Fruit fly (Drosophila melanogaster) whole organism, embryonic: Measurements from ENCODE around the gene Zip88E.

Source experiments
- Atf3 ChIP-seq: fragments of 200-800 bp; sonication (Bioruptor generic); optimal IDR thresholded peaks from 3 replicates; lab custom pipeline; 2016; ENCODE audit warnings: missing biosample characterization, missing genetic modification characterization
- Bgb ChIP-seq: fragments of 200-800 bp; sonication (Bioruptor generic); IDR thresholded peaks from 2 replicates; pipeline ENCODE4 v1.3.6; 2022; ENCODE audit warnings: missing biosample characterization, missing genetic modification characterization; ENCODE audit not compliant: partially characterized antibody
- Blimp-1 ChIP-seq: fragments of 200-800 bp; sonication (Bioruptor generic); optimal IDR thresholded peaks from 3 replicates; lab custom pipeline; 2018; ENCODE audit warnings: missing biosample characterization, missing genetic modification characterization, mild to moderate bottlenecking, moderate library complexity, missing genetic modification reagents
- Bteb2 ChIP-seq: fragments of 200-800 bp; sonication (Bioruptor generic); optimal IDR thresholded peaks from 2 replicates; lab custom pipeline; 2016; ENCODE audit warnings: missing biosample characterization, missing genetic modification characterization
- CG10654 ChIP-seq: fragments of 200-800 bp; sonication (Bioruptor generic); optimal IDR thresholded peaks from 2 replicates; lab custom pipeline; 2016; ENCODE audit warnings: missing biosample characterization, missing genetic modification characterization
- CG11398 ChIP-seq: fragments of 200-800 bp; sonication (Bioruptor generic); optimal IDR thresholded peaks from 2 replicates; lab custom pipeline; 2016; ENCODE audit warnings: missing biosample characterization, missing genetic modification characterization
- CG12071 ChIP-seq: fragments of 200-800 bp; sonication (Bioruptor generic); optimal IDR thresholded peaks from 3 replicates; lab custom pipeline; 2018; ENCODE audit warnings: missing biosample characterization, mild to moderate bottlenecking, missing genetic modification characterization
- CG12155 ChIP-seq: fragments of 200-800 bp; sonication (Bioruptor generic); optimal IDR thresholded peaks from 3 replicates; lab custom pipeline; 2016; ENCODE audit warnings: missing biosample characterization, missing genetic modification characterization
- CG12659 ChIP-seq: fragments of 200-800 bp; sonication (Bioruptor generic); optimal IDR thresholded peaks from 3 replicates; lab custom pipeline; 2017; ENCODE audit warnings: mild to moderate bottlenecking, missing biosample characterization, missing genetic modification reagents, missing genetic modification characterization
- CG13775 ChIP-seq: fragments of 200-800 bp; sonication (Bioruptor generic); optimal IDR thresholded peaks from 3 replicates; lab custom pipeline; 2017; ENCODE audit warnings: missing biosample characterization, mild to moderate bottlenecking, missing genetic modification characterization
- CG14860 ChIP-seq: fragments of 200-800 bp; sonication (Bioruptor generic); IDR thresholded peaks from 3 replicates; pipeline ENCODE4 v1.3.6; 2022; ENCODE audit warnings: missing biosample characterization, missing genetic modification characterization; ENCODE audit not compliant: partially characterized antibody
- CG1529 ChIP-seq: fragments of 200-800 bp; sonication (Bioruptor generic); optimal IDR thresholded peaks from 3 replicates; lab custom pipeline; 2018; ENCODE audit warnings: missing biosample characterization, missing genetic modification characterization
- CG16813 ChIP-seq: fragments of 200-800 bp; sonication (Bioruptor generic); IDR thresholded peaks from 3 replicates; pipeline ENCODE4 v1.3.6; 2022; ENCODE audit warnings: missing biosample characterization, missing genetic modification characterization; ENCODE audit not compliant: partially characterized antibody
- CG2678 ChIP-seq: fragments of 200-800 bp; sonication (Bioruptor generic); optimal IDR thresholded peaks from 3 replicates; lab custom pipeline; 2019; ENCODE audit warnings: missing biosample characterization, mild to moderate bottlenecking, missing genetic modification characterization, moderate library complexity
- CG33213 ChIP-seq: fragments of 200-800 bp; sonication (Bioruptor generic); optimal IDR thresholded peaks from 3 replicates; lab custom pipeline; 2016; ENCODE audit warnings: missing biosample characterization, missing genetic modification characterization
- CG33557 ChIP-seq: fragments of 200-800 bp; sonication (Bioruptor generic); optimal IDR thresholded peaks from 2 replicates; lab custom pipeline; 2019; ENCODE audit warnings: missing biosample characterization, mild to moderate bottlenecking, missing genetic modification characterization, moderate library complexity
- CG4424 ChIP-seq: fragments of 200-800 bp; sonication (Bioruptor generic); optimal IDR thresholded peaks from 3 replicates; lab custom pipeline; 2016; ENCODE audit warnings: missing biosample characterization, missing genetic modification characterization
- CG6854 ChIP-seq: fragments of 200-800 bp; sonication (Bioruptor generic); optimal IDR thresholded peaks from 3 replicates; lab custom pipeline; 2017; ENCODE audit warnings: missing biosample characterization, mild to moderate bottlenecking, missing genetic modification characterization
- CG7928 ChIP-seq: fragments of 200-800 bp; sonication (Bioruptor generic); optimal IDR thresholded peaks from 2 replicates; lab custom pipeline; 2017; ENCODE audit warnings: missing biosample characterization, mild to moderate bottlenecking, missing genetic modification characterization
- CG8290 ChIP-seq, 3 experiments: fragments of 200-800 bp; sonication (Bioruptor generic); optimal IDR thresholded peaks; 2 replicates each; lab custom pipeline; 2016 to 2019; ENCODE audit warnings: missing biosample characterization in 3 of 3, missing genetic modification characterization in 3 of 3, mild to moderate bottlenecking in 2 of 3, moderate library complexity in 1 of 3
- CG9437 ChIP-seq: fragments of 200-800 bp; sonication (Bioruptor generic); optimal IDR thresholded peaks from 2 replicates; lab custom pipeline; 2018; ENCODE audit warnings: missing biosample characterization, mild to moderate bottlenecking, missing genetic modification characterization
- CoRest ChIP-seq: fragments of 200-800 bp; sonication (Bioruptor generic); optimal IDR thresholded peaks from 3 replicates; lab custom pipeline; 2018; ENCODE audit warnings: missing biosample characterization, mild to moderate bottlenecking, missing genetic modification characterization, moderate library complexity
- D19B ChIP-seq: fragments of 200-800 bp; sonication (Bioruptor generic); optimal IDR thresholded peaks from 2 replicates; lab custom pipeline; 2017; ENCODE audit warnings: missing biosample characterization, mild to moderate bottlenecking, missing genetic modification characterization
- Dad ChIP-seq: fragments of 200-800 bp; sonication (Bioruptor generic); optimal IDR thresholded peaks from 3 replicates; lab custom pipeline; 2016; ENCODE audit warnings: missing biosample characterization, missing genetic modification characterization
- Deaf1 ChIP-seq: fragments of 200-800 bp; optimal IDR thresholded peaks from 3 replicates; lab custom pipeline; 2019; ENCODE audit warnings: missing biosample characterization, mild to moderate bottlenecking, missing genetic modification characterization, moderate library complexity
- Dek ChIP-seq: fragments of 200-800 bp; sonication (Bioruptor generic); optimal IDR thresholded peaks from 3 replicates; lab custom pipeline; 2019; ENCODE audit warnings: missing biosample characterization, mild to moderate bottlenecking, missing genetic modification characterization, moderate library complexity
- Fer3 ChIP-seq: fragments of 200-800 bp; sonication (Bioruptor generic); optimal IDR thresholded peaks from 2 replicates; lab custom pipeline; 2018; ENCODE audit warnings: missing biosample characterization, mild to moderate bottlenecking, missing genetic modification characterization, moderate library complexity
- H15 ChIP-seq: fragments of 200-800 bp; sonication (Bioruptor generic); IDR thresholded peaks from 3 replicates; pipeline ENCODE4 v1.3.6; 2022; ENCODE audit warnings: missing biosample characterization, missing genetic modification characterization
- Jarid2 ChIP-seq: fragments of 200-800 bp; sonication (Bioruptor generic); optimal IDR thresholded peaks from 3 replicates; lab custom pipeline; 2017; ENCODE audit warnings: mild to moderate bottlenecking, missing biosample characterization, missing genetic modification reagents, missing genetic modification characterization
- Mes4 ChIP-seq: fragments of 200-800 bp; sonication (Bioruptor generic); optimal IDR thresholded peaks from 2 replicates; lab custom pipeline; 2016; ENCODE audit warnings: missing biosample characterization, missing genetic modification characterization
- Scr ChIP-seq: fragments of 200-800 bp; sonication (Bioruptor generic); IDR thresholded peaks from 2 replicates; pipeline ENCODE4 v1.3.6; 2022; ENCODE audit warnings: missing biosample characterization, missing genetic modification characterization; ENCODE audit not compliant: partially characterized antibody
- Sin3A ChIP-seq: fragments of >200 bp; optimal IDR thresholded peaks from 2 replicates; lab custom pipeline; 2018
- Sox102F ChIP-seq: fragments of 200-800 bp; sonication (Bioruptor generic); optimal IDR thresholded peaks from 2 replicates; lab custom pipeline; 2018; ENCODE audit warnings: missing biosample characterization, mild to moderate bottlenecking, missing genetic modification characterization, moderate library complexity
- cas ChIP-seq: fragments of 200-800 bp; sonication (Bioruptor generic); IDR thresholded peaks from 2 replicates; pipeline ENCODE4 v1.3.6; 2022; ENCODE audit warnings: missing biosample characterization, missing genetic modification characterization
- corto ChIP-seq: fragments of 200-800 bp; sonication (Bioruptor generic); optimal IDR thresholded peaks from 2 replicates; lab custom pipeline; 2016; ENCODE audit warnings: missing biosample characterization, mild to moderate bottlenecking, missing genetic modification characterization, moderate library complexity
- gem ChIP-seq: fragments of 200-800 bp; sonication (Bioruptor generic); optimal IDR thresholded peaks from 2 replicates; lab custom pipeline; 2019; ENCODE audit warnings: missing biosample characterization, mild to moderate bottlenecking, missing genetic modification characterization, moderate library complexity
- gt ChIP-seq: fragments of 200-800 bp; sonication (Bioruptor generic); IDR thresholded peaks from 2 replicates; pipeline ENCODE4 v1.3.6; 2022; ENCODE audit warnings: missing biosample characterization, missing genetic modification characterization
- kah ChIP-seq: fragments of 200-800 bp; sonication (Bioruptor generic); optimal IDR thresholded peaks from 2 replicates; lab custom pipeline; 2018; ENCODE audit warnings: missing biosample characterization, mild to moderate bottlenecking, missing genetic modification characterization
- klu ChIP-seq: fragments of 200-800 bp; sonication (Bioruptor generic); IDR thresholded peaks from 2 replicates; pipeline ENCODE4 v1.3.6; 2022; ENCODE audit warnings: missing biosample characterization, missing genetic modification characterization
- kni ChIP-seq: fragments of 200-800 bp; sonication (Bioruptor generic); optimal IDR thresholded peaks from 3 replicates; lab custom pipeline; 2017; ENCODE audit warnings: mild to moderate bottlenecking, missing biosample characterization, missing genetic modification reagents, missing genetic modification characterization
- knrl ChIP-seq: fragments of 200-800 bp; sonication (Bioruptor generic); IDR thresholded peaks from 3 replicates; pipeline ENCODE4 v1.3.6; 2022; ENCODE audit warnings: missing biosample characterization, missing genetic modification characterization; ENCODE audit not compliant: partially characterized antibody
- nerfin-1 ChIP-seq: fragments of 200-800 bp; sonication (Bioruptor generic); optimal IDR thresholded peaks from 3 replicates; lab custom pipeline; 2019; ENCODE audit warnings: missing biosample characterization, mild to moderate bottlenecking, missing genetic modification characterization, moderate library complexity
- nom ChIP-seq: fragments of 200-800 bp; sonication (Bioruptor generic); optimal IDR thresholded peaks from 2 replicates; lab custom pipeline; 2017; ENCODE audit warnings: missing biosample characterization, missing genetic modification characterization, mild to moderate bottlenecking, moderate library complexity, missing genetic modification reagents
- pnt ChIP-seq: fragments of 200-800 bp; sonication (Bioruptor generic); optimal IDR thresholded peaks from 3 replicates; lab custom pipeline; 2016; ENCODE audit warnings: missing biosample characterization, missing genetic modification characterization
- scrt ChIP-seq: fragments of 200-800 bp; sonication (Bioruptor generic); optimal IDR thresholded peaks from 2 replicates; lab custom pipeline; 2018; ENCODE audit warnings: missing biosample characterization, mild to moderate bottlenecking, missing genetic modification characterization, moderate library complexity
- tin ChIP-seq: fragments of 200-800 bp; sonication (Bioruptor generic); optimal IDR thresholded peaks from 3 replicates; lab custom pipeline; 2016; ENCODE audit warnings: missing biosample characterization, missing genetic modification characterization
- usp ChIP-seq: fragments of >200 bp; optimal IDR thresholded peaks from 2 replicates; lab custom pipeline; 2017; ENCODE audit warnings: missing biosample characterization, missing genetic modification characterization
- vfl ChIP-seq: fragments of 200-800 bp; sonication (Bioruptor generic); optimal IDR thresholded peaks from 2 replicates; lab custom pipeline; 2016; ENCODE audit warnings: missing biosample characterization, missing genetic modification characterization

Gene Zip88E

DNA sequence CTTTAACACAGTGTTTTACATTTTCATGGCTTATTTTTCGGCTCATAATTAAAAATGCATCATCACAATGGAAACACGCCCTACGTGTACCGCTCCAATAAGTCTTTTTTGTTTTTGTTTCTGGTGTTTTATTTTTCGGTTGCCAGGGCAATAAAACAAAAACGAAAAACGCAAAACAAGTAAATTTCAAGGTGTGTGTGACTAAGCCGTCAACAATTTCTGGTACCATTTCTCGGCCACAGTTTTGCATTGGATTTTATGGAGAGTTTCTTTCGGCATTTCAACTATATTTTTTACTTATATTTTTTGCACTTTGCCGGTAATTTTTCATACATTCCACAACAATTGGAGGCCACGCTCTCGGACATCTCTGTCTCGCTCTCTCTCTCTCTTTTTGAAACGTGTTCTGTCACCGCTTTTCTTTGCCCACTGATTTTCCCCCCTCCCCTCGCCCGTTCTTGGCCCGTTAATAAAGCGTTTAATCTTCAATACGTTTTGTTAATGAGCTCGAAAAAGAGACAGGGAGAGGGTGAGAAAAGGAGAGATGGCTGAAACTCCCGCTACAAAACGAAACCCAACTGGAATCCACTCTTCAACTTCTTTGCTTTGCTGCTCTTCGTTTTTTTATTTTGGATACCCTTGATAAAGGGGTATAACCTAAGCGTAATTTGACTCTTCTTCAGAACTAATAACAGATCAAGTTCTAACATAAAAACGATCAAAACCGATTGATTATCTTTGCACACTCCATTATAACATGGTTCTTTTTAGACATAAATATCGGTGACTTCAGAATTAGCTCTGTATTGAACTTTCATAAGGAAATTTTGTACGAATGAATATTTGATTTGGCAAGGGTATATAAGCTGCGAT is 24.8 kb downstream of the Zip88E start (continued):
- TF ChIP-seq CG13775 (GFP tag; lab: Kevin White, UChicago) (no peak), CG12071 (GFP tag; lab: Kevin White, UChicago) (no peak), scrt (GFP tag; lab: Kevin White, UChicago) (no peak), kah (GFP tag; lab: Kevin White, UChicago) (no peak), Sin3A (lab: Kevin White, UChicago) (no peak), kni (no peak), pnt (GFP tag; lab: Kevin White, UChicago) (peak; percentile 25), Dek (peak; percentile 13), CG16813 (no peak), vfl (GFP tag; lab: Kevin White, UChicago) (peak; percentile 18), corto (GFP tag; lab: Kevin White, UChicago) (peak; percentile 4), CG11398 (no peak), Sox102F (GFP tag; lab: Kevin White, UChicago) (peak; percentile 50), Bteb2 (GFP tag; lab: Kevin White, UChicago) (peak; percentile 4), CoRest (tag; lab: Kevin White, UChicago) (peak; percentile 0), Fer3 (tag; lab: Kevin White, UChicago) (peak; percentile 3), Deaf1 (tag; lab: Kevin White, UChicago) (no peak), CG12659 (GFP tag; lab: Kevin White, UChicago) (no peak), CG6854 (GFP tag; lab: Kevin White, UChicago) (no peak), cas (GFP tag; lab: Robert Waterston, UW) (no peak), CG1529 (GFP tag; lab: Kevin White, UChicago) (no peak), Scr (GFP tag; lab: Robert Waterston, UW) (no peak), CG33213 (GFP tag; lab: Kevin White, UChicago) (no peak), tin (GFP tag; lab: Kevin White, UChicago) (no peak), CG8290 (GFP tag; optimal IDR thresholded peaks at IDR 0.05; lab: Kevin White, UChicago) (no peak), CG8290 (tag; optimal IDR thresholded peaks at IDR 0.05; lab: Kevin White, UChicago) (no peak), CG7928 (GFP tag; lab: Kevin White, UChicago) (no peak), Dad (GFP tag; lab: Kevin White, UChicago) (no peak), Jarid2 (GFP tag; lab: Kevin White, UChicago) (no peak), Atf3 (GFP tag; lab: Kevin White, UChicago) (no peak), CG10654 (GFP tag; lab: Kevin White, UChicago) (no peak), gem (tag; lab: Kevin White, UChicago) (peak; percentile 58), knrl (no peak), Mes4 (GFP tag; lab: Kevin White, UChicago) (no peak), klu (GFP tag; lab: Robert Waterston, UW) (no peak), gt (GFP tag; lab: Robert Waterston, UW) (no peak), D19B (GFP tag; lab: Kevin White, UChicago) (peak; percentile 53), usp (no peak), nerfin-1 (tag; lab: Kevin White, UChicago) (no peak), nom (peak; percentile 70), CG9437 (GFP tag; lab: Kevin White, UChicago) (no peak), CG12155 (GFP tag; lab: Kevin White, UChicago) (no peak), H15 (GFP tag; lab: Robert Waterston, UW) (no peak), CG2678 (peak; percentile 54), CG14860 (GFP tag; lab: Robert Waterston, UW) (no peak), Bgb (GFP tag; lab: Robert Waterston, UW) (no peak), CG4424 (peak; percentile 11), CG33557 (no peak), Blimp-1 (peak; percentile 23)
